Fruit fly (Drosophila melanogaster) whole organism, embryonic: ENCODE data around the gene CG33643.
A peak's percentile ranks its signal among the peaks of the same experiment; 100 is the strongest.

Source experiments
- Atf6 ChIP-seq: fragments of 200-800 bp; sonication (Bioruptor generic); IDR thresholded peaks from 2 replicates; pipeline ENCODE4 v1.3.6; 2022; ENCODE audit warnings: missing biosample characterization, missing genetic modification characterization
- Awh ChIP-seq: fragments of 200-800 bp; sonication (Bioruptor generic); IDR thresholded peaks from 2 replicates; pipeline ENCODE4, ENCODE4 v1.3.6; 2022; ENCODE audit warnings: missing biosample characterization, missing genetic modification characterization
- BEAF-32 ChIP-seq: fragments of 200-800 bp; sonication (Bioruptor generic); optimal IDR thresholded peaks from 3 replicates; lab custom pipeline; 2017; ENCODE audit warnings: missing biosample characterization, missing genetic modification characterization, mild to moderate bottlenecking, moderate library complexity, missing genetic modification reagents
- CG10565 ChIP-seq: fragments of 200-800 bp; sonication (Bioruptor generic); optimal IDR thresholded peaks from 3 replicates; lab custom pipeline; 2016; ENCODE audit warnings: missing biosample characterization, mild to moderate bottlenecking, missing genetic modification characterization
- CG12219 ChIP-seq: fragments of 200-800 bp; sonication (Bioruptor generic); optimal IDR thresholded peaks from 3 replicates; lab custom pipeline; 2018; ENCODE audit warnings: missing biosample characterization, mild to moderate bottlenecking, missing genetic modification characterization
- CG12659 ChIP-seq: fragments of 200-800 bp; sonication (Bioruptor generic); optimal IDR thresholded peaks from 3 replicates; lab custom pipeline; 2017; ENCODE audit warnings: mild to moderate bottlenecking, missing biosample characterization, missing genetic modification reagents, missing genetic modification characterization
- CG14014 ChIP-seq: fragments of 200-800 bp; sonication (Bioruptor generic); IDR thresholded peaks from 2 replicates; pipeline ENCODE4 v1.3.6; 2022; ENCODE audit warnings: missing biosample characterization, missing genetic modification characterization
- CG1529 ChIP-seq: fragments of 200-800 bp; sonication (Bioruptor generic); optimal IDR thresholded peaks from 3 replicates; lab custom pipeline; 2018; ENCODE audit warnings: missing biosample characterization, missing genetic modification characterization
- CG17328 ChIP-seq: fragments of 200-800 bp; sonication (Bioruptor generic); IDR thresholded peaks from 2 replicates; pipeline ENCODE4 v1.3.6; 2022; ENCODE audit warnings: missing biosample characterization, missing genetic modification characterization
- CG34224 ChIP-seq: fragments of 200-800 bp; sonication (Bioruptor generic); IDR thresholded peaks from 3 replicates; pipeline ENCODE4 v1.3.6; 2022; ENCODE audit warnings: missing biosample characterization, missing genetic modification characterization; ENCODE audit not compliant: partially characterized antibody
- CG34376 ChIP-seq: fragments of 200-800 bp; sonication (Bioruptor generic); optimal IDR thresholded peaks from 2 replicates; lab custom pipeline; 2018; ENCODE audit warnings: missing biosample characterization, mild to moderate bottlenecking, missing genetic modification characterization
- CG3847 ChIP-seq: fragments of 200-800 bp; sonication (Bioruptor generic); IDR thresholded peaks from 2 replicates; pipeline ENCODE4 v1.3.6; 2022; ENCODE audit warnings: missing biosample characterization, missing genetic modification characterization
- CG4360 ChIP-seq: fragments of 200-800 bp; sonication (Bioruptor generic); IDR thresholded peaks from 2 replicates; pipeline ENCODE4 v1.3.6; 2022; ENCODE audit warnings: missing biosample characterization, missing genetic modification characterization
- CG4854 ChIP-seq: fragments of 200-800 bp; sonication (Bioruptor generic); optimal IDR thresholded peaks from 2 replicates; lab custom pipeline; 2016; ENCODE audit warnings: missing biosample characterization, missing genetic modification characterization, inconsistent platforms
- CG5245 ChIP-seq: fragments of 200-800 bp; sonication (Bioruptor generic); optimal IDR thresholded peaks from 3 replicates; lab custom pipeline; 2016; ENCODE audit warnings: missing biosample characterization, missing genetic modification characterization
- CG6254 ChIP-seq: fragments of 200-800 bp; sonication (Bioruptor generic); optimal IDR thresholded peaks from 3 replicates; lab custom pipeline; 2017; ENCODE audit warnings: mild to moderate bottlenecking, missing biosample characterization, missing genetic modification reagents, missing genetic modification characterization
- CG6654 ChIP-seq: fragments of 200-800 bp; sonication (Bioruptor generic); optimal IDR thresholded peaks from 2 replicates; lab custom pipeline; 2017; ENCODE audit warnings: missing biosample characterization, mild to moderate bottlenecking, missing genetic modification characterization
- CG6791 ChIP-seq: fragments of 200-800 bp; sonication (Bioruptor generic); IDR thresholded peaks from 3 replicates; pipeline ENCODE4 v1.3.6; 2022; ENCODE audit warnings: missing biosample characterization, missing genetic modification characterization; ENCODE audit not compliant: partially characterized antibody
- CG8089 ChIP-seq: fragments of 200-800 bp; sonication (Bioruptor generic); optimal IDR thresholded peaks from 3 replicates; lab custom pipeline; 2016; ENCODE audit warnings: missing biosample characterization, missing genetic modification characterization
- CoRest ChIP-seq: fragments of 200-800 bp; sonication (Bioruptor generic); optimal IDR thresholded peaks from 3 replicates; lab custom pipeline; 2018; ENCODE audit warnings: missing biosample characterization, mild to moderate bottlenecking, missing genetic modification characterization, moderate library complexity
- D ChIP-seq, 2 experiments: fragments of 200-800 bp in 1 of 2; fragments of >200 bp in 1 of 2; sonication (Bioruptor generic) in 1 of 2; optimal IDR thresholded peaks; 2 replicates in 1 of 2; 3 replicates in 1 of 2; lab custom pipeline; 2017; ENCODE audit warnings: mild to moderate bottlenecking in 1 of 2, missing biosample characterization in 1 of 2, missing genetic modification characterization in 1 of 2, missing genetic modification reagents in 1 of 2
- Doc3 ChIP-seq: fragments of 200-800 bp; sonication (Bioruptor generic); IDR thresholded peaks from 3 replicates; pipeline ENCODE4 v1.3.6; 2022; ENCODE audit warnings: missing biosample characterization, missing genetic modification characterization; ENCODE audit not compliant: partially characterized antibody
- HHEX ChIP-seq: fragments of 200-800 bp; sonication (Bioruptor generic); optimal IDR thresholded peaks from 3 replicates; lab custom pipeline; 2017; ENCODE audit warnings: missing biosample characterization, mild to moderate bottlenecking, missing genetic modification characterization, missing genetic modification reagents
- HLH54F ChIP-seq: fragments of 200-800 bp; sonication (Bioruptor generic); optimal IDR thresholded peaks from 3 replicates; lab custom pipeline; 2016; ENCODE audit warnings: missing biosample characterization, missing genetic modification characterization
- Hmr ChIP-seq: fragments of 200-800 bp; sonication (Bioruptor generic); optimal IDR thresholded peaks from 3 replicates; lab custom pipeline; 2017; ENCODE audit warnings: mild to moderate bottlenecking, missing biosample characterization, missing genetic modification reagents, missing genetic modification characterization
- Jarid2 ChIP-seq: fragments of 200-800 bp; sonication (Bioruptor generic); optimal IDR thresholded peaks from 3 replicates; lab custom pipeline; 2017; ENCODE audit warnings: mild to moderate bottlenecking, missing biosample characterization, missing genetic modification reagents, missing genetic modification characterization
- Neu2 ChIP-seq: fragments of 200-800 bp; sonication (Bioruptor generic); optimal IDR thresholded peaks from 3 replicates; lab custom pipeline; 2016; ENCODE audit warnings: missing biosample characterization, missing genetic modification characterization, borderline replicate concordance
- Pdp1 ChIP-seq, 2 experiments: fragments of 200-800 bp; sonication (Bioruptor generic); optimal IDR thresholded peaks; 3 replicates each; lab custom pipeline; 2016; ENCODE audit warnings: missing biosample characterization in 2 of 2, missing genetic modification characterization in 2 of 2, mild to moderate bottlenecking in 1 of 2, moderate library complexity in 1 of 2
- Poxn ChIP-seq: fragments of 200-800 bp; sonication (Bioruptor generic); IDR thresholded peaks from 2 replicates; pipeline ENCODE4 v1.3.6; 2022; ENCODE audit warnings: missing biosample characterization, missing genetic modification characterization
- Tbp ChIP-seq: fragments of >200 bp; optimal IDR thresholded peaks from 2 replicates; lab custom pipeline; 2018; ENCODE audit warnings: missing biosample characterization, missing genetic modification characterization
- Xbp1 ChIP-seq: fragments of 200-800 bp; sonication (Bioruptor generic); optimal IDR thresholded peaks from 3 replicates; lab custom pipeline; 2016; ENCODE audit warnings: missing biosample characterization, mild to moderate bottlenecking, missing genetic modification characterization
- chinmo ChIP-seq: fragments of 200-800 bp; sonication (Bioruptor generic); IDR thresholded peaks from 4 replicates; pipeline ENCODE4 v1.3.6; 2022; ENCODE audit warnings: missing biosample characterization, missing genetic modification characterization; ENCODE audit not compliant: partially characterized antibody
- ci ChIP-seq: fragments of 200-800 bp; sonication (Bioruptor generic); IDR thresholded peaks from 3 replicates; pipeline ENCODE4 v1.3.6; 2022; ENCODE audit warnings: missing biosample characterization, missing genetic modification characterization
- crol ChIP-seq: fragments of 200-800 bp; sonication (Bioruptor generic); IDR thresholded peaks from 2 replicates; pipeline ENCODE4 v1.3.6; 2022; ENCODE audit warnings: missing biosample characterization, missing genetic modification characterization
- danr ChIP-seq: fragments of 200-800 bp; sonication (Bioruptor generic); IDR thresholded peaks from 2 replicates; pipeline ENCODE4 v1.3.6; 2022; ENCODE audit warnings: missing biosample characterization, missing genetic modification characterization
- eve ChIP-seq, 2 experiments: fragments of >200 bp; optimal IDR thresholded peaks; 2 replicates each; lab custom pipeline; 2017; ENCODE audit warnings: missing biosample characterization in 2 of 2, missing genetic modification characterization in 2 of 2
- ham ChIP-seq: fragments of 200-800 bp; sonication (Bioruptor generic); IDR thresholded peaks from 2 replicates; pipeline ENCODE4 v1.3.6; 2022; ENCODE audit warnings: missing biosample characterization, missing genetic modification characterization
- nerfin-2 ChIP-seq: fragments of 200-800 bp; sonication (Bioruptor generic); IDR thresholded peaks from 2 replicates; pipeline ENCODE4 v1.3.6; 2022; ENCODE audit warnings: missing biosample characterization, missing genetic modification characterization; ENCODE audit not compliant: partially characterized antibody
- nom ChIP-seq: fragments of 200-800 bp; sonication (Bioruptor generic); optimal IDR thresholded peaks from 2 replicates; lab custom pipeline; 2017; ENCODE audit warnings: missing biosample characterization, missing genetic modification characterization, mild to moderate bottlenecking, moderate library complexity, missing genetic modification reagents
- pb ChIP-seq: fragments of 200-800 bp; sonication (Bioruptor generic); optimal IDR thresholded peaks from 3 replicates; lab custom pipeline; 2016; ENCODE audit warnings: missing biosample characterization, missing genetic modification characterization
- pfk ChIP-seq: fragments of 200-800 bp; sonication (Bioruptor generic); optimal IDR thresholded peaks from 2 replicates; lab custom pipeline; 2018; ENCODE audit warnings: missing biosample characterization, mild to moderate bottlenecking, missing genetic modification characterization, moderate library complexity
- pho ChIP-seq: fragments of 200-800 bp; sonication (Bioruptor generic); optimal IDR thresholded peaks from 2 replicates; lab custom pipeline; 2016; ENCODE audit warnings: missing biosample characterization, missing genetic modification characterization
- pnt ChIP-seq: fragments of 200-800 bp; sonication (Bioruptor generic); optimal IDR thresholded peaks from 3 replicates; lab custom pipeline; 2016; ENCODE audit warnings: missing biosample characterization, missing genetic modification characterization
- pros ChIP-seq: fragments of 200-800 bp; sonication (Bioruptor generic); optimal IDR thresholded peaks from 3 replicates; lab custom pipeline; 2019; ENCODE audit warnings: missing biosample characterization, mild to moderate bottlenecking, missing genetic modification characterization, moderate library complexity
- psq ChIP-seq: fragments of 200-800 bp; sonication (Bioruptor generic); optimal IDR thresholded peaks from 2 replicates; lab custom pipeline; 2017; ENCODE audit warnings: missing biosample characterization, missing genetic modification characterization
- schlank ChIP-seq: fragments of 200-800 bp; sonication (Bioruptor generic); optimal IDR thresholded peaks from 2 replicates; lab custom pipeline; 2018; ENCODE audit warnings: missing biosample characterization, mild to moderate bottlenecking, missing genetic modification characterization
- so ChIP-seq: fragments of 200-800 bp; sonication (Bioruptor generic); IDR thresholded peaks from 3 replicates; pipeline ENCODE4 v1.3.6; 2022; ENCODE audit warnings: missing biosample characterization, missing genetic modification characterization
- toy ChIP-seq: fragments of 200-800 bp; sonication (Bioruptor generic); IDR thresholded peaks from 2 replicates; pipeline ENCODE4 v1.3.6; 2022; ENCODE audit warnings: missing biosample characterization, missing genetic modification characterization

The CG33643 gene

DNA sequence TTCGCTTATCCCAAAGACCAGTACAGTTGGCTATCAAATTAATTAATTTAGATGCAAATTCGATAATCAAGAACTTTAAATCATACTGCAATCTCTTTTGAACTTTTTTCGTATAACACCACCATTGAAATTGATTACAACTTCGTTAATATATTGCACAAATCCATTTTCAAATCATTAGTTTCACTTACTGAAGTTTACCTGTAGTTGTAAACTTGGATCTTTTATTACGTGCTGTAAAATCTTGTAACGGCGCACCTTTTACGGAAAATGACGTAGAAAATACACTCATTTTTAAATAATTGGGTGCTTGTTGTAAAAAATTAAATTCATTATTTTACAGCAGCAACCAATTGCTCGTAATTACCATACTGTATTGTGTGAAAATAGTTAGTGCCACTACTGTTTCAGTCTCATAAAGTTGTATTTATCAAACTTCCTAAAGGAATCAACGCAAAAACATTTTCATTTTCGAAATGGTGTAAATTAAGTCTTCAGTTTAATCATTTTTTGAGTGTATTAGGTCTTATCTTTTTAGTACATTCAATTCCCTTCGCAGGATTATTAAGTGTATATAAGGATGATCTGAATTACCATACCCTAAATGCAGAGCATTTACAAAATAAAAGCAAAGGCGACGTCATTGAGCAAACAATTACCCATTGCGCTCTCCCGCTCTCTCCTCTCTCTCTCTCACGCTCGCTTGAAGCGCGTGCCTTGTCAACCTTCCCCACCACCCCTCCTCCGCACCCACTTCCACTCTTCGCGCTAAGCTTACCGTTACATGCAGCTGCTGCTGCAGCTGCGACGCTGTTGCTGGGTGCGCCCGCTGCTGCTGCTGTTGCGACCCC, 18.5 kb upstream of the CG33643 start (continued):
- TF ChIP-seq CG4854 (GFP tag; lab: Kevin White, UChicago) (peak; percentile 21), Poxn (GFP tag; lab: Robert Waterston, UW) (no peak), pfk (GFP tag; lab: Kevin White, UChicago) (no peak), HHEX (peak; percentile 19), CG6791 (GFP tag; lab: Robert Waterston, UW) (no peak), toy (GFP tag; lab: Robert Waterston, UW) (no peak), Atf6 (GFP tag; lab: Robert Waterston, UW) (peak; percentile 42; the same call in 1 of the 2 replicates), CG6254 (GFP tag; lab: Kevin White, UChicago) (no peak), schlank (tag; lab: Kevin White, UChicago) (no peak), CG14014 (GFP tag; lab: Robert Waterston, UW) (no peak), danr (GFP tag; lab: Robert Waterston, UW) (no peak), CoRest (tag; lab: Kevin White, UChicago) (peak; percentile 43), pb (GFP tag; lab: Kevin White, UChicago) (no peak), HLH54F (GFP tag; lab: Kevin White, UChicago) (peak; percentile 10), CG6654 (GFP tag; lab: Kevin White, UChicago) (no peak), CG34224 (GFP tag; lab: Robert Waterston, UW) (no peak), Neu2 (GFP tag; lab: Kevin White, UChicago) (no peak), nerfin-2 (GFP tag; lab: Robert Waterston, UW) (no peak), nom (GFP tag; lab: Kevin White, UChicago) (peak; percentile 4), Xbp1 (GFP tag; lab: Kevin White, UChicago) (peak; percentile 39), CG3847 (GFP tag; lab: Robert Waterston, UW) (peak; percentile 31; the same call in 1 of the 2 replicates), Jarid2 (GFP tag; lab: Kevin White, UChicago) (no peak), CG12659 (GFP tag; lab: Kevin White, UChicago) (peak; percentile 40), D (optimal IDR thresholded peaks at IDR 0.05; lab: Kevin White, UChicago) (no peak), D (GFP tag; optimal IDR thresholded peaks at IDR 0.05; lab: Kevin White, UChicago) (no peak), ham (GFP tag; lab: Robert Waterston, UW) (no peak), Doc3 (no peak), Pdp1 (GFP tag; optimal IDR thresholded peaks at IDR 0.05; lab: Kevin White, UChicago) (peak; percentile 19 to 41), eve (GFP tag; optimal IDR thresholded peaks at IDR 0.05; lab: Kevin White, UChicago) (peak in 1 of 2 experiments; percentile 58), BEAF-32 (no peak), so (GFP tag; lab: Robert Waterston, UW) (no peak; the same call in 2 of the 3 replicates), chinmo (GFP tag; lab: Robert Waterston, UW) (no peak), CG1529 (no peak), psq (GFP tag; lab: Kevin White, UChicago) (no peak), CG10565 (GFP tag; lab: Kevin White, UChicago) (no peak), Tbp (GFP tag; lab: Kevin White, UChicago) (no peak), ci (GFP tag; lab: Robert Waterston, UW) (peak; percentile 24; the same call in 2 of the 3 replicates), crol (peak; percentile 99), Hmr (GFP tag; lab: Kevin White, UChicago) (peak; percentile 33), pho (no peak), CG12219 (peak; percentile 18), CG17328 (no peak), pros (GFP tag; lab: Kevin White, UChicago) (no peak), CG5245 (GFP tag; lab: Kevin White, UChicago) (no peak), CG34376 (GFP tag; lab: Kevin White, UChicago) (no peak), Awh (GFP tag; lab: Robert Waterston, UW) (no peak), pnt (GFP tag; lab: Kevin White, UChicago) (no peak), CG4360 (GFP tag; lab: Robert Waterston, UW) (no peak), CG8089 (no peak)
